Worm (Caenorhabditis elegans) whole organism, late embryonic: ENCODE data around the gene dnpp-1.

Source experiments
- ceh-9 ChIP-seq: sonication (generic microtip); optimal IDR thresholded peaks from 2 replicates; lab custom pipeline; 2016; ENCODE audit warnings: mild to moderate bottlenecking, missing genetic modification characterization, inconsistent platforms, missing compliant biosample characterization
- pros-1 ChIP-seq: fragments of 150-350 bp; optimal IDR thresholded peaks from 2 replicates; lab custom pipeline; 2014; ENCODE audit warnings: missing biosample characterization, missing genetic modification reagents, missing genetic modification characterization
- rnt-1 ChIP-seq: sonication (generic microtip); optimal IDR thresholded peaks from 2 replicates; lab custom pipeline; 2016; ENCODE audit warnings: missing genetic modification characterization, missing compliant biosample characterization
- sdc-2 ChIP-seq: sonication (generic microtip); optimal IDR thresholded peaks from 2 replicates; lab custom pipeline; 2016; ENCODE audit warnings: missing genotype, missing genetic modification characterization, missing compliant biosample characterization
- sox-4 ChIP-seq: sonication (generic microtip); optimal IDR thresholded peaks from 2 replicates; lab custom pipeline; 2017; ENCODE audit warnings: mild to moderate bottlenecking, missing genetic modification characterization, inconsistent platforms, missing compliant biosample characterization

ce11 chrIII:5828065-5828464 lies 35.5 kb downstream of the dnpp-1 start:
- TF ChIP-seq ceh-9 (tag; lab: Kevin White, UChicago) (no peak), rnt-1 (tag; lab: Kevin White, UChicago) (no peak), pros-1 (no peak), sdc-2 (tag; lab: Kevin White, UChicago) (no peak), sox-4 (no peak)
